Fruit fly (Drosophila melanogaster): Measurements from ENCODE around the gene CG14860.

CG14860 gene

dm6 chr3R:14886011-14886534, 8.5 kb upstream of the CG14860 start, which contains the start of the genes Rrp6, CG33331 and CG33332 (continued):
- TF ChIP-seq maf-S (GFP tag; optimal IDR thresholded peaks at IDR 0.05) = peak; percentile 61
- TF ChIP-seq wek (GFP tag; optimal IDR thresholded peaks at IDR 0.05) = no peak
- TF ChIP-seq pum (GFP tag; optimal IDR thresholded peaks at IDR 0.05) = peak; percentile 46
- TF ChIP-seq bbx (GFP tag; IDR thresholded peaks at IDR 0.05; ENCODE audit: partially characterized antibody) = peak; percentile 63
- no peak for TF ChIP-seq CG5180 (GFP tag; optimal IDR thresholded peaks at IDR 0.05)
- no peak for TF ChIP-seq Hmx (GFP tag; optimal IDR thresholded peaks at IDR 0.05)
- TF ChIP-seq en (GFP tag; optimal IDR thresholded peaks at IDR 0.05) = no peak
- TF ChIP-seq CG11723 (GFP tag; optimal IDR thresholded peaks at IDR 0.05) = peak; percentile 55
- peak; percentile 57 for TF ChIP-seq CTCF (GFP tag; optimal IDR thresholded peaks at IDR 0.05)
- peak; percentile 62 for TF ChIP-seq CG16813 (GFP tag; IDR thresholded peaks at IDR 0.05; ENCODE audit: partially characterized antibody)
- TF ChIP-seq NfI (GFP tag; optimal IDR thresholded peaks at IDR 0.05) = peak; percentile 85
- TF ChIP-seq CG5953 (GFP tag; IDR thresholded peaks at IDR 0.05) = no peak
- no peak for TF ChIP-seq Dip2 (GFP tag; IDR thresholded peaks at IDR 0.05)
- TF ChIP-seq CG7357 (GFP tag; IDR thresholded peaks at IDR 0.05) = no peak
- no peak for TF ChIP-seq CG6854 (GFP tag; optimal IDR thresholded peaks at IDR 0.05)
- TF ChIP-seq CG4617 (GFP tag; optimal IDR thresholded peaks at IDR 0.05; ENCODE audit: borderline replicate concordance) = peak; percentile 63
- peak; percentile 65 for TF ChIP-seq nom (GFP tag; optimal IDR thresholded peaks at IDR 0.05)
- TF ChIP-seq E2f2 (GFP tag; IDR thresholded peaks at IDR 0.05) = peak; percentile 69
- TF ChIP-seq tin (GFP tag; optimal IDR thresholded peaks at IDR 0.05) = peak; percentile 77
- TF ChIP-seq chm (GFP tag; IDR thresholded peaks at IDR 0.05) = peak; percentile 32; the same call in 1 of the 2 replicates
- peak; percentile 87 for TF ChIP-seq CG17361 (GFP tag; IDR thresholded peaks at IDR 0.05)
- TF ChIP-seq emc (GFP tag; optimal IDR thresholded peaks at IDR 0.05) = no peak
- 0 out of 3 replicates have a peak, but pooled peaks have one; percentile 44 for TF ChIP-seq hb (GFP tag; IDR thresholded peaks at IDR 0.05; ENCODE audit: partially characterized antibody)
- no peak; the same call in 2 of the 3 replicates for TF ChIP-seq croc (GFP tag; conservative IDR thresholded peaks at IDR 0.05)
- TF ChIP-seq fd3F (GFP tag; optimal IDR thresholded peaks at IDR 0.05) = peak; percentile 80
- no peak for TF ChIP-seq B-H1 (GFP tag; IDR thresholded peaks at IDR 0.05)
- TF ChIP-seq CG17829 (tag; optimal IDR thresholded peaks at IDR 0.05) = peak; percentile 85
- TF ChIP-seq caup (GFP tag; optimal IDR thresholded peaks at IDR 0.05; ENCODE audit: severe bottlenecking) = peak; percentile 71
- TF ChIP-seq CG8924 (tag; optimal IDR thresholded peaks at IDR 0.05) = no peak
- 0 out of 4 replicates have a peak, but pooled peaks have one; percentile 56 for TF ChIP-seq Dll (GFP tag; IDR thresholded peaks at IDR 0.05; ENCODE audit: partially characterized antibody)
- peak; percentile 36 for TF ChIP-seq pho (GFP tag; optimal IDR thresholded peaks at IDR 0.05)
- TF ChIP-seq bigmax (GFP tag; optimal IDR thresholded peaks at IDR 0.05) = no peak
- no peak for TF ChIP-seq toy (GFP tag; IDR thresholded peaks at IDR 0.05)
- TF ChIP-seq tap (tag; optimal IDR thresholded peaks at IDR 0.05) = no peak
- TF ChIP-seq CG34224 (GFP tag; IDR thresholded peaks at IDR 0.05; ENCODE audit: partially characterized antibody) = peak; percentile 80
- peak; percentile 48 for TF ChIP-seq hbn (GFP tag; IDR thresholded peaks at IDR 0.05; ENCODE audit: partially characterized antibody)
- peak; percentile 66 for TF ChIP-seq CG9437 (GFP tag; optimal IDR thresholded peaks at IDR 0.05)
- peak; percentile 12 for TF ChIP-seq Lhr (GFP tag; optimal IDR thresholded peaks at IDR 0.05)
- TF ChIP-seq CG30403 (GFP tag; optimal IDR thresholded peaks at IDR 0.05) = peak; percentile 86
- peak; percentile 27 for TF ChIP-seq CG31388 (GFP tag; optimal IDR thresholded peaks at IDR 0.05)
- peak; percentile 32 for TF ChIP-seq luna (GFP tag; optimal IDR thresholded peaks at IDR 0.05)
- no peak for TF ChIP-seq odd (GFP tag; optimal IDR thresholded peaks at IDR 0.05)
- no peak for TF ChIP-seq gsb (GFP tag; IDR thresholded peaks at IDR 0.05)
- TF ChIP-seq D19B (GFP tag; optimal IDR thresholded peaks at IDR 0.05) = peak; percentile 31
- TF ChIP-seq ERR (GFP tag; optimal IDR thresholded peaks at IDR 0.05) = peak; percentile 15
- TF ChIP-seq eve (GFP tag; optimal IDR thresholded peaks at IDR 0.05) = no peak
- TF ChIP-seq CG10654 (GFP tag; optimal IDR thresholded peaks at IDR 0.05) = peak; percentile 53
- no peak for TF ChIP-seq CG6175 (GFP tag; IDR thresholded peaks at IDR 0.05)
- no peak for TF ChIP-seq CG1024 (GFP tag; IDR thresholded peaks at IDR 0.05)
- peak; percentile 80 for TF ChIP-seq sug (tag; optimal IDR thresholded peaks at IDR 0.05)

All from whole organism, embryonic.